Fruit fly (Drosophila melanogaster) Kc167 (cell line): ENCODE data around the gene CLS.

Source experiments
- Myc ChIP-seq: fragments of >200 bp; optimal IDR thresholded peaks from 2 replicates; lab custom pipeline; 2017; ENCODE audit warnings: missing external identifiers
- Sin3A ChIP-seq: fragments of >200 bp; optimal IDR thresholded peaks from 2 replicates; lab custom pipeline; 2018; ENCODE audit warnings: missing external identifiers
- h ChIP-seq: fragments of >200 bp; optimal IDR thresholded peaks from 3 replicates; lab custom pipeline; 2018; ENCODE audit warnings: missing external identifiers
- insv ChIP-seq: fragments of >200 bp; optimal IDR thresholded peaks from 3 replicates; lab custom pipeline; 2018; ENCODE audit warnings: missing external identifiers
- psq ChIP-seq: fragments of >200 bp; optimal IDR thresholded peaks from 2 replicates; lab custom pipeline; 2017; ENCODE audit warnings: missing external identifiers
- ttk ChIP-seq: sonication (Bioruptor generic); optimal IDR thresholded peaks from 2 replicates; lab custom pipeline; 2017; ENCODE audit warnings: missing external identifiers

- no peak for TF ChIP-seq h (lab: Kevin White, UChicago)
- TF ChIP-seq insv (lab: Kevin White, UChicago), result no peak
- no peak for TF ChIP-seq Myc (lab: Kevin White, UChicago)
- no peak for TF ChIP-seq psq
- no peak for TF ChIP-seq ttk (lab: Kevin White, UChicago)
- TF ChIP-seq Sin3A (lab: Kevin White, UChicago), result no peak
These were observed 48.0 kb upstream of the CLS start for dm6 chr3R:25734967-25735800.
